Fruit fly (Drosophila melanogaster) whole organism, embryonic: ENCODE measurements around the gene ND-13A.

ENCODE experiments used
- CG18262 ChIP-seq: fragments of 200-800 bp; optimal IDR thresholded peaks from 3 replicates; lab custom pipeline; 2019; ENCODE audit warnings: missing biosample characterization, mild to moderate bottlenecking, missing genetic modification characterization, moderate library complexity
- CG2875 ChIP-seq: fragments of 200-800 bp; sonication (Bioruptor generic); optimal IDR thresholded peaks from 2 replicates; lab custom pipeline; 2017; ENCODE audit warnings: missing biosample characterization, mild to moderate bottlenecking, missing genetic modification characterization, missing genetic modification reagents
- CG2889 ChIP-seq: fragments of 200-800 bp; sonication (Bioruptor generic); IDR thresholded peaks from 3 replicates; pipeline ENCODE4 v1.3.6; 2022; ENCODE audit warnings: missing biosample characterization, missing genetic modification characterization
- jing ChIP-seq: fragments of 200-800 bp; sonication (Bioruptor generic); optimal IDR thresholded peaks from 2 replicates; lab custom pipeline; 2018; ENCODE audit warnings: missing biosample characterization, mild to moderate bottlenecking, missing genetic modification characterization

- TF ChIP-seq CG18262 (tag; lab: Kevin White, UChicago) (peak; percentile 96), CG2889 (GFP tag; lab: Robert Waterston, UW) (peak; percentile 82), CG2875 (peak; percentile 79), jing (GFP tag; lab: Kevin White, UChicago) (peak; percentile 47)
Observed at dm6 chr2L:5145247-5146197, 45.4 kb upstream of the ND-13A start.
